Worm (Caenorhabditis elegans) whole organism, L1 larva: Measurements from ENCODE around the gene clc-25.

Source experiments
- ama-1 ChIP-seq: fragments of 150-350 bp; optimal IDR thresholded peaks from 2 replicates; lab custom pipeline; 2014
- unc-130 ChIP-seq: fragments of 150-350 bp; optimal IDR thresholded peaks from 2 replicates; lab custom pipeline; 2017; ENCODE audit warnings: missing biosample characterization, missing genetic modification characterization, inconsistent platforms

DNA sequence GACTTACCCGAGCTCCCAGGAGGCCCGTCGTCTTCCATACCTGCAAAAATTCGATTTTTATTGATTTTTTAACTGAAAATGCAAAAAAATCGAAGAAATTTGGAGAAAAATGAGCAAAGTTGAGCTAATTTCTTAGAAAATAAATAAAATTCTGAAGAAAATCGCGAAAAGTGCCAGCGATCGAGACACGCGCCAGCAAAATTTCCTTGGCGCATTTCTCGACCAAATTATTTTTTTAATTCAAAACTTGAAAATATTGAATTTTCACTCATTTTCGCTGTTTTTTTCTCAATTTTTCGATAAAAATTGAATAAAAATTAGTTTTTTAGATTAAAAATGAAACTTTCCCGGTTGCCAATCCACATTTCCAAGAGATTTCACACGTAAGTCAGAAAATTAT, 11.0 kb upstream of the clc-25 start, which contains the start of the genes chin-1 and BE0003N10.1:
- TF ChIP-seq unc-130 (tag; lab: Kevin White, UChicago) (no peak), ama-1 (lab: Kevin White, UChicago) (no peak)
